Worm (Caenorhabditis elegans): ENCODE measurements around the gene Y54G11A.14.

DNA sequence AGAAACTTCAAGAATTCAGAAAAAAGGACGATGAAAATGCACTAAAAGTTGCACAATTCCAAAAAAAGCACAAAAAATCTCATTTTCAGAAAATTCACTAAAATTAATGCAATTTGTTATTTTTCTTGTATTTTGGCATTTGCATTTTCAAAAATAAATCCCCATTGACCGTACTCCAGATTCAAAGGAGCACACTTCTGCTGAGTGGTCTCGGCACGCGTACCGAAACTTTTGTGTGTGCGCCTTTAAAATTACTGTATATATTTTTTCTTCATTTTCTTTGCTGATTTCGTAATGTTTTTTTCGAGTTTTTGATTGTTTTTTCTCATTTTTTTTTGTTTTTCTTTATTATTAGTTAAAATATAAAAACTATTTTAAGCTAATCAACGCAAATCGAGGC is 5.8 kb upstream of the Y54G11A.14 start:
- no peak for TF ChIP-seq nhr-28 (tag; optimal IDR thresholded peaks at IDR 0.05)
- TF ChIP-seq efl-3 (GFP tag; optimal IDR thresholded peaks at IDR 0.05): no peak
- no peak for TF ChIP-seq unc-62 (GFP tag; optimal IDR thresholded peaks at IDR 0.05)
- no peak for TF ChIP-seq skn-1 (tag; optimal IDR thresholded peaks at IDR 0.05)
- TF ChIP-seq mep-1 (tag; optimal IDR thresholded peaks at IDR 0.05): no peak
- TF ChIP-seq ama-1 (optimal IDR thresholded peaks at IDR 0.05): no peak
